Fruit fly (Drosophila melanogaster): ENCODE results near the gene RpS4.

RpS4 gene

DNA sequence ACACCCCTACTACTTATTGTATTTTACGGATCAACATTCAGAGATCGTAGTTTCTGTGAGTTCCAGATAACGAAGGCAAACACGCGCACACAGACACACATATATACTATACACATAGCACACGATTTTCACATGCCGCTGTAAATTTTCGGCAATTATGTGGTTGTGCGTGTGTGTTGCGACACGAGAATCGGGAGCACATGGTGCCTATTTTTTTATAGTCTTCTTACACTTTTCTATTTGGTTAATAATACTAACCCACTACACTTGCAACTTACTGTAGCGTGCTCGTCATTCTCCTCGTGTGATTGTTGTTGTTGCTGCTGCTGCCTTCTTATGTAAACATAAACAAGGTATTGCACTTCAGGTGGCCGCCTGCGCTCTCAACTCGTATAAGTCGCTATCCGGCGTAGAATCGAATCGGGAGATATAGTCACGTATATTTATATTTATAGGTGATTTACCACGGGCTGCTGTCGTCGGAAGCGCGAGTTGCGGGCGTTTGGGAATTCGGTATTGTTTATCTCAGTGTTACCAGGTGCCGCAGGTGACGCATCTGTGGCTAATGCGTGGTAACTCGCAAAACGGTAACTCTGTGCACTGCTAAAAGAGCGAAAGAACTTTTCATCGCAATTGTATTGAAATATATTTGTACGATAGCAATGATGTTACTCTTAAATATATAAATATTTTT lies 19.2 kb upstream of the RpS4 start, which contains the start of gene Adk2 (continued):
- peak; percentile 2 for TF ChIP-seq MTF-1 (GFP tag; optimal IDR thresholded peaks at IDR 0.05; ENCODE audit: borderline replicate concordance)
- TF ChIP-seq Bgb (GFP tag; IDR thresholded peaks at IDR 0.05; ENCODE audit: partially characterized antibody): peak; percentile 53
- no peak for TF ChIP-seq gce (GFP tag; IDR thresholded peaks at IDR 0.05)
- no peak for TF ChIP-seq CG8281 (tag; optimal IDR thresholded peaks at IDR 0.05)
- TF ChIP-seq CG15479 (GFP tag; optimal IDR thresholded peaks at IDR 0.05): peak; percentile 52
- TF ChIP-seq CG3838 (GFP tag; optimal IDR thresholded peaks at IDR 0.05): no peak
- TF ChIP-seq CG11695 (GFP tag; IDR thresholded peaks at IDR 0.05): 0 out of 3 replicates have a peak, but pooled peaks have one; percentile 14
- no peak for TF ChIP-seq mirr (GFP tag; optimal IDR thresholded peaks at IDR 0.05)
- TF ChIP-seq pita (GFP tag; optimal IDR thresholded peaks at IDR 0.05): no peak
- no peak for TF ChIP-seq jing (GFP tag; optimal IDR thresholded peaks at IDR 0.05)
- peak; percentile 44 for TF ChIP-seq exex (tag; optimal IDR thresholded peaks at IDR 0.05)
- no peak for TF ChIP-seq stc (GFP tag; IDR thresholded peaks at IDR 0.05)
- TF ChIP-seq CG11247 (GFP tag; IDR thresholded peaks at IDR 0.05): peak; percentile 60
- no peak for TF ChIP-seq CG10274 (GFP tag; optimal IDR thresholded peaks at IDR 0.05)
- no peak for TF ChIP-seq Atf3 (GFP tag; optimal IDR thresholded peaks at IDR 0.05)
- TF ChIP-seq Dref (GFP tag; IDR thresholded peaks at IDR 0.05): peak; percentile 54
- no peak for TF ChIP-seq Dip2 (GFP tag; IDR thresholded peaks at IDR 0.05)
- TF ChIP-seq sisA (GFP tag; IDR thresholded peaks at IDR 0.05): peak; percentile 47
- TF ChIP-seq corto (GFP tag; optimal IDR thresholded peaks at IDR 0.05): no peak
- TF ChIP-seq TFAM (GFP tag; optimal IDR thresholded peaks at IDR 0.05): no peak
- no peak for TF ChIP-seq sug (tag; optimal IDR thresholded peaks at IDR 0.05)
- TF ChIP-seq grn (GFP tag; optimal IDR thresholded peaks at IDR 0.05): no peak
- TF ChIP-seq mld (GFP tag; IDR thresholded peaks at IDR 0.05; ENCODE audit: partially characterized antibody): no peak
- no peak for TF ChIP-seq CG34376 (GFP tag; optimal IDR thresholded peaks at IDR 0.05)
- no peak for TF ChIP-seq Hr3 (GFP tag; optimal IDR thresholded peaks at IDR 0.05)
- no peak for TF ChIP-seq CG8359 (GFP tag; optimal IDR thresholded peaks at IDR 0.05; ENCODE audit: borderline replicate concordance)
- TF ChIP-seq bbx (GFP tag; IDR thresholded peaks at IDR 0.05; ENCODE audit: partially characterized antibody): 0 out of 2 replicates have a peak, but pooled peaks have one; percentile 48
- TF ChIP-seq Hr78 (GFP tag; optimal IDR thresholded peaks at IDR 0.05): no peak
- TF ChIP-seq tgo (GFP tag; IDR thresholded peaks at IDR 0.05): peak; percentile 44; the same call in 2 of the 3 replicates
- no peak for TF ChIP-seq CG12299 (tag; optimal IDR thresholded peaks at IDR 0.05)
- no peak for TF ChIP-seq CG18599 (GFP tag; optimal IDR thresholded peaks at IDR 0.05)
- TF ChIP-seq CG10267 (tag; optimal IDR thresholded peaks at IDR 0.05): no peak
- TF ChIP-seq ERR (GFP tag; optimal IDR thresholded peaks at IDR 0.05): no peak
- TF ChIP-seq bcd (GFP tag; optimal IDR thresholded peaks at IDR 0.05): no peak
- no peak for TF ChIP-seq wor (GFP tag; IDR thresholded peaks at IDR 0.05)
- TF ChIP-seq CG15073 (GFP tag; optimal IDR thresholded peaks at IDR 0.05): peak; percentile 19
- no peak for TF ChIP-seq CG7745 (tag; optimal IDR thresholded peaks at IDR 0.05)
- no peak for TF ChIP-seq usp (GFP tag; optimal IDR thresholded peaks at IDR 0.05)
- TF ChIP-seq CG13775 (GFP tag; optimal IDR thresholded peaks at IDR 0.05): no peak
- no peak for TF ChIP-seq hbn (GFP tag; IDR thresholded peaks at IDR 0.05; ENCODE audit: partially characterized antibody)
- TF ChIP-seq CG34224 (GFP tag; IDR thresholded peaks at IDR 0.05; ENCODE audit: partially characterized antibody): no peak
- TF ChIP-seq E2f1 (GFP tag; IDR thresholded peaks at IDR 0.05): peak; percentile 30; the same call in 1 of the 2 replicates
- TF ChIP-seq abd-A (tag; optimal IDR thresholded peaks at IDR 0.05): no peak
- TF ChIP-seq CG15601 (tag; optimal IDR thresholded peaks at IDR 0.05): no peak
- no peak for TF ChIP-seq ash1 (GFP tag; optimal IDR thresholded peaks at IDR 0.05)
- TF ChIP-seq nerfin-2 (GFP tag; IDR thresholded peaks at IDR 0.05; ENCODE audit: partially characterized antibody): no peak
- TF ChIP-seq Sin3A (optimal IDR thresholded peaks at IDR 0.05): no peak
- TF ChIP-seq luna (GFP tag; optimal IDR thresholded peaks at IDR 0.05): no peak
- peak; percentile 67; the same call in 1 of the 3 replicates for TF ChIP-seq CG11456 (GFP tag; IDR thresholded peaks at IDR 0.05)
